Worm (Caenorhabditis elegans) whole organism, young adult: Measurements from ENCODE around the gene tat-4.

Experiments used
- C17E4.6 ChIP-seq: fragments of 200-800 bp; sonication (Bioruptor generic); IDR thresholded peaks from 2 replicates; pipeline ENCODE4 v1.3.6; 2022; ENCODE audit warnings: missing genetic modification reagents, missing genetic modification characterization, missing compliant biosample characterization
- F10E7.11 ChIP-seq: sonication (generic microtip); optimal IDR thresholded peaks from 2 replicates; lab custom pipeline; 2017; ENCODE audit warnings: mild to moderate bottlenecking, missing genetic modification characterization, moderate library complexity, missing compliant biosample characterization
- F22D6.2 ChIP-seq: sonication (generic microtip); optimal IDR thresholded peaks from 2 replicates; lab custom pipeline; 2016; ENCODE audit warnings: mild to moderate bottlenecking, missing genetic modification characterization, missing compliant biosample characterization
- F55B11.4 ChIP-seq: sonication (generic microtip); optimal IDR thresholded peaks from 2 replicates; lab custom pipeline; 2016; ENCODE audit warnings: missing compliant biosample characterization, missing genetic modification characterization, borderline replicate concordance; ENCODE audit not compliant: insufficient read depth
- Y53F4B.3 ChIP-seq: fragments of 200-800 bp; sonication (Bioruptor generic); IDR thresholded peaks from 2 replicates; pipeline ENCODE4 v1.3.6; 2022; ENCODE audit warnings: missing genetic modification reagents, missing genetic modification characterization, missing compliant biosample characterization
- Y67H2A.10 ChIP-seq: fragments of 200-800 bp; sonication (Bioruptor generic); conservative IDR thresholded peaks from 2 replicates; pipeline ENCODE4 v1.3.6; 2022; ENCODE audit warnings: missing genetic modification reagents, missing genetic modification characterization, missing compliant biosample characterization
- Y95B8A.8 ChIP-seq: fragments of 200-800 bp; sonication (Bioruptor generic); IDR thresholded peaks from 2 replicates; pipeline ENCODE4 v1.3.6; 2022; ENCODE audit warnings: missing genetic modification reagents, missing genetic modification characterization, missing compliant biosample characterization
- attf-3 ChIP-seq: fragments of 200-800 bp; sonication (Bioruptor generic); conservative IDR thresholded peaks from 2 replicates; pipeline ENCODE4 v1.3.6; 2022; ENCODE audit warnings: missing genetic modification reagents, missing genetic modification characterization, missing compliant biosample characterization
- bed-2 ChIP-seq: fragments of 200-800 bp; sonication (Bioruptor generic); IDR thresholded peaks from 2 replicates; pipeline ENCODE4 v1.3.6; 2022; ENCODE audit warnings: missing genetic modification reagents, missing genetic modification characterization, missing compliant biosample characterization
- cebp-1 ChIP-seq, 2 experiments: fragments of 200-800 bp in 1 of 2; sonication (Bioruptor generic) in 1 of 2; sonication (generic microtip) in 1 of 2; IDR thresholded peaks in 1 of 2; optimal IDR thresholded peaks in 1 of 2; 2 replicates each; pipeline versions ENCODE4 v1.3.6 to Lab custom; 2017 to 2022; ENCODE audit warnings: missing compliant biosample characterization in 2 of 2, missing genetic modification characterization in 2 of 2, mild to moderate bottlenecking in 1 of 2, missing genetic modification reagents in 1 of 2, moderate library complexity in 1 of 2
- ceh-79 ChIP-seq: sonication (generic microtip); optimal IDR thresholded peaks from 2 replicates; lab custom pipeline; 2017; ENCODE audit warnings: mild to moderate bottlenecking, missing genetic modification characterization, missing compliant biosample characterization
- egl-18 ChIP-seq: fragments of 200-800 bp; sonication (Bioruptor generic); IDR thresholded peaks from 2 replicates; pipeline ENCODE4 v1.3.6; 2022; ENCODE audit warnings: missing genetic modification reagents, missing genetic modification characterization, missing compliant biosample characterization
- egrh-3 ChIP-seq: fragments of 200-800 bp; sonication (Bioruptor generic); IDR thresholded peaks from 2 replicates; pipeline ENCODE4 v1.3.6; 2022; ENCODE audit warnings: missing genetic modification reagents, missing genetic modification characterization, missing compliant biosample characterization
- ekl-4 ChIP-seq: fragments of 200-800 bp; sonication (Bioruptor generic); IDR thresholded peaks from 2 replicates; pipeline ENCODE4 v1.3.6; 2022; ENCODE audit warnings: missing genetic modification reagents, missing genetic modification characterization, missing compliant biosample characterization
- gei-17 ChIP-seq: fragments of 200-800 bp; sonication (Bioruptor generic); optimal IDR thresholded peaks from 2 replicates; lab custom pipeline; 2018; ENCODE audit warnings: mild to moderate bottlenecking, missing genetic modification characterization, missing compliant biosample characterization
- hlh-26 ChIP-seq: fragments of 200-800 bp; sonication (Bioruptor generic); conservative IDR thresholded peaks from 2 replicates; pipeline ENCODE4 v1.3.6; 2022; ENCODE audit warnings: missing genetic modification reagents, missing genetic modification characterization, missing compliant biosample characterization
- hsf-1 ChIP-seq: fragments of 200-800 bp; sonication (Bioruptor generic); IDR thresholded peaks from 2 replicates; pipeline ENCODE4 v1.3.6; 2022; ENCODE audit warnings: missing genetic modification reagents, missing genetic modification characterization, missing compliant biosample characterization
- lin-26 ChIP-seq: fragments of 200-800 bp; sonication (Bioruptor generic); IDR thresholded peaks from 2 replicates; pipeline ENCODE4 v1.3.6; 2022; ENCODE audit warnings: missing genetic modification reagents, missing genetic modification characterization, missing compliant biosample characterization
- lin-40 ChIP-seq: sonication (generic microtip); optimal IDR thresholded peaks from 2 replicates; lab custom pipeline; 2016; ENCODE audit warnings: missing genetic modification characterization, mild to moderate bottlenecking, missing compliant biosample characterization, missing genotype, missing genetic modification reagents
- lsl-1 ChIP-seq: fragments of 200-800 bp; sonication (Bioruptor generic); optimal IDR thresholded peaks from 2 replicates; lab custom pipeline; 2018; ENCODE audit warnings: mild to moderate bottlenecking, missing genetic modification characterization, moderate library complexity, missing compliant biosample characterization
- mxl-1 ChIP-seq: sonication (generic microtip); optimal IDR thresholded peaks from 2 replicates; lab custom pipeline; 2016; ENCODE audit warnings: missing genetic modification characterization, missing compliant biosample characterization
- nfya-2 ChIP-seq: fragments of 200-800 bp; sonication (Bioruptor generic); IDR thresholded peaks from 2 replicates; pipeline ENCODE4 v1.3.6; 2022; ENCODE audit warnings: missing genetic modification reagents, missing genetic modification characterization, missing compliant biosample characterization
- nfyb-1 ChIP-seq: fragments of 200-800 bp; sonication (Bioruptor generic); IDR thresholded peaks from 2 replicates; pipeline ENCODE4 v1.3.6; 2022; ENCODE audit warnings: missing genetic modification reagents, missing genetic modification characterization, missing compliant biosample characterization
- nhr-120 ChIP-seq: fragments of 200-800 bp; sonication (Bioruptor generic); IDR thresholded peaks from 2 replicates; pipeline ENCODE4 v1.3.6; 2022; ENCODE audit warnings: missing genetic modification characterization, missing compliant biosample characterization
- nhr-179 ChIP-seq: sonication (generic microtip); optimal IDR thresholded peaks from 2 replicates; lab custom pipeline; 2016; ENCODE audit warnings: mild to moderate bottlenecking, missing genetic modification characterization, missing compliant biosample characterization
- nhr-80 ChIP-seq: sonication (generic microtip); optimal IDR thresholded peaks from 2 replicates; lab custom pipeline; 2016; ENCODE audit warnings: missing genetic modification characterization, missing compliant biosample characterization
- rec-8 ChIP-seq, 2 experiments: sonication (generic microtip); optimal IDR thresholded peaks; 2 replicates each; lab custom pipeline; 2016; ENCODE audit warnings: mild to moderate bottlenecking in 2 of 2, missing genetic modification characterization in 2 of 2, missing genetic modification reagents in 2 of 2, missing genotype in 2 of 2, missing biosample characterization in 1 of 2, missing compliant biosample characterization in 1 of 2, moderate library complexity in 1 of 2
- snpc-3.4 ChIP-seq: sonication (generic microtip); optimal IDR thresholded peaks from 2 replicates; lab custom pipeline; 2017; ENCODE audit warnings: missing genetic modification characterization, mild to moderate bottlenecking, missing compliant biosample characterization, antibody characterized with exemption, moderate library complexity, missing genotype, missing genetic modification reagents
- snpc-4 ChIP-seq, 5 experiments: fragments of 150-350 bp in 1 of 5; sonication (generic microtip) in 4 of 5; optimal IDR thresholded peaks; 2 replicates each; lab custom pipeline; 2014 to 2018; ENCODE audit warnings: missing genetic modification characterization in 5 of 5, missing biosample characterization in 3 of 5, antibody characterized with exemption in 2 of 5, mild to moderate bottlenecking in 2 of 5, missing compliant biosample characterization in 2 of 5, missing genotype in 2 of 5, moderate library complexity in 2 of 5, missing genetic modification reagents in 1 of 5
- somi-1 ChIP-seq: fragments of 200-800 bp; sonication (Bioruptor generic); optimal IDR thresholded peaks from 2 replicates; lab custom pipeline; 2018; ENCODE audit warnings: mild to moderate bottlenecking, missing genetic modification characterization, missing compliant biosample characterization
- tbx-9 ChIP-seq: sonication (generic microtip); optimal IDR thresholded peaks from 2 replicates; lab custom pipeline; 2016; ENCODE audit warnings: borderline replicate concordance, missing genetic modification characterization, inconsistent platforms, missing compliant biosample characterization
- zfh-2 ChIP-seq: fragments of 200-800 bp; sonication (Bioruptor generic); conservative IDR thresholded peaks from 2 replicates; pipeline ENCODE4 v1.3.6; 2022; ENCODE audit warnings: missing genetic modification reagents, missing genetic modification characterization, missing compliant biosample characterization
- ztf-25 ChIP-seq: fragments of 200-800 bp; sonication (Bioruptor generic); IDR thresholded peaks from 2 replicates; pipeline ENCODE4 v1.3.6; 2022; ENCODE audit warnings: missing genetic modification reagents, missing genetic modification characterization, missing compliant biosample characterization
- ztf-26 ChIP-seq: sonication (generic microtip); optimal IDR thresholded peaks from 2 replicates; lab custom pipeline; 2017; ENCODE audit warnings: missing genetic modification characterization, missing compliant biosample characterization
- ztf-3 ChIP-seq: fragments of 200-800 bp; sonication (Bioruptor generic); optimal IDR thresholded peaks from 2 replicates; lab custom pipeline; 2018; ENCODE audit warnings: mild to moderate bottlenecking, missing genetic modification characterization, missing compliant biosample characterization
- ztf-6 ChIP-seq: fragments of 200-800 bp; sonication (Bioruptor generic); IDR thresholded peaks from 2 replicates; pipeline ENCODE4 v1.3.6; 2022; ENCODE audit warnings: missing genetic modification reagents, missing genetic modification characterization, missing compliant biosample characterization

tat-4 gene

DNA sequence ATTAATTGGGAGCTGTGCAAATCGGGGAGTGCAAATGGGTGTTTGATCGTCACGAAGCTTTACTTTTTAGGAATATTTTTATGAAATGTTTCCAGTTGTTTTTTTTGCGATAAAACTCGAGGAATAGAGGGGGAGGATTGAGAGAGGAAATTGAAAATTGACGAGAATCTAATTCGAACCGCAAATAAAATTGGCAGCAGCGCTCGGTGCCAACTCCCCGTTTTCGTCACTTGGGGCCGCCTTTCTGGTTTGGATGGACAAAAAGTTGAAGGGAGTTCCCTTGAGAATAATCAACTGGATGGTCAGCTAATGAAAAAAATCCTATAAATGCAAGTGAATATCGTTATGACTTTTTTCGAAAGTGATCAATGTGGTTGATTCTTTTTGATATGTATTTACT lies 14.0 kb downstream of the tat-4 start:
- TF ChIP-seq F55B11.4 (tag; lab: Kevin White, UChicago) (no peak), ztf-3 (GFP tag; lab: Kevin White, UChicago) (no peak), mxl-1 (tag; lab: Kevin White, UChicago) (no peak), egl-18 (no peak), Y67H2A.10 (no peak), bed-2 (GFP tag; lab: Robert Waterston, UW) (no peak), ceh-79 (tag; lab: Kevin White, UChicago) (no peak), hlh-26 (no peak), lsl-1 (no peak), rec-8 (tag; optimal IDR thresholded peaks at IDR 0.05; lab: Kevin White, UChicago) (no peak), ztf-6 (GFP tag; lab: Robert Waterston, UW) (no peak), Y53F4B.3 (GFP tag; lab: Robert Waterston, UW) (no peak), lin-26 (GFP tag; lab: Robert Waterston, UW) (no peak), hsf-1 (no peak), Y95B8A.8 (GFP tag; lab: Robert Waterston, UW) (no peak), nhr-179 (tag; lab: Kevin White, UChicago) (no peak), attf-3 (GFP tag; lab: Robert Waterston, UW) (no peak), snpc-3.4 (tag; lab: Kevin White, UChicago) (no peak)

DNA sequence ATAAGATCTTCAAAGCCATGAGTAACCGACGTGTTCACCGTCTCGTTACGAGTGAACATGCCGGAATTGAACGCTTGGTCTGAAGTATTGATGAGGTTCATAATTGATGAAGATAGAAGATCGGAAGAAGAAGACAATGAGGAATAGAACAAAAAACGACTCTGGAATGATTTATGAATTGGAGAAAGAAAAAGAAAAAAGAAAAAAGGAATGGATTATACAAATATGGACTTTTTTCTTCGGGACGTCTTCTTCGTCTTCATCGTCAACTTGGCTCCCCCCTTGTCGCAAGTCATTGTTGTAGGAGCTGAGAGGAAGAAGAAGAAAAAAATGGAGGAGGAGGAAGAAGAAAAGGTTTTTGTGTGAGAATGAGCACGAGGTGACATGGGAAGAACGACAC lies 17.1 kb downstream of the tat-4 start, which contains the start of gene srsy-2:
TSS of gene srsy-2 (minus strand) at position 101 of the 400 bp plus-strand sequence.
- TF ChIP-seq F22D6.2 (no peak), cebp-1 (GFP tag; IDR thresholded peaks at IDR 0.05; lab: Robert Waterston, UW) (no peak), cebp-1 (tag; optimal IDR thresholded peaks at IDR 0.05; lab: Kevin White, UChicago) (no peak), mxl-1 (tag; lab: Kevin White, UChicago) (no peak), snpc-4 (GFP tag; optimal IDR thresholded peaks at IDR 0.05; lab: Kevin White, UChicago) (no peak), snpc-4 (tag; optimal IDR thresholded peaks at IDR 0.05; lab: Kevin White, UChicago) (no peak), lsl-1 (no peak), nfyb-1 (GFP tag; lab: Robert Waterston, UW) (no peak), egrh-3 (GFP tag; lab: Robert Waterston, UW) (no peak), C17E4.6 (GFP tag; lab: Robert Waterston, UW) (no peak), ztf-25 (no peak), F10E7.11 (no peak), ekl-4 (GFP tag; lab: Robert Waterston, UW) (no peak), ztf-26 (no peak), nhr-80 (no peak), nfya-2 (GFP tag; lab: Robert Waterston, UW) (no peak)

DNA sequence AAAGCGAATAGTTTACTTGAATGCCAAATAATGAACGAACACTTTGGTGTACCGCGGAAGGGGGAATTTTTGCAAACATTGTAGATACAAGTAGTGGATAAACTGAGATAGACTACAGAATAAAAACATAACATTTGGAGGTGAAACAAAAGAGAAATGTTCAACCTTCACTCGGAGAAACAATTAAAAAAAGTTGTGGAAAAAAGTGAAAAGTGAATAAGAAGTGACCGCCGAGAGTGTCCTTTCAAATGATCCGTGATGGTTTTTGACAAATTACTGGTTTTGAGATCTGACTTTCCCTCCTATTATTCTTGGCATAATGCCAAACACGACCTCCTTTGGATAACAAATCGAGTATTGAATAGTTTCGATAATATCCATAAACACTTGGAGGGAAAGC lies 20.3 kb downstream of the tat-4 start:
- no peak for TF ChIP-seq ekl-4 (GFP tag; lab: Robert Waterston, UW)
- TF ChIP-seq tbx-9 (tag; lab: Kevin White, UChicago): no peak
- no peak for TF ChIP-seq zfh-2 (GFP tag; lab: Robert Waterston, UW)
- TF ChIP-seq C17E4.6 (GFP tag; lab: Robert Waterston, UW): no peak
- no peak for TF ChIP-seq lin-40
- no peak for TF ChIP-seq gei-17
- no peak for TF ChIP-seq nhr-120 (GFP tag; lab: Robert Waterston, UW)
- no peak for TF ChIP-seq somi-1 (GFP tag; lab: Kevin White, UChicago)
